Fruit fly (Drosophila melanogaster): ENCODE results near the gene CG7457.
A peak's percentile ranks its signal among the peaks of the same experiment; 100 is the strongest.

CG7457 gene

dm6 chr3L:7718561-7719417 lies 7.5 kb downstream of the CG7457 start, which contains the start of gene Mcad (continued):
- TF ChIP-seq CG2678 (tag; optimal IDR thresholded peaks at IDR 0.05) (peak; percentile 97), CTCF (GFP tag; optimal IDR thresholded peaks at IDR 0.05) (peak; percentile 32), Oaz (GFP tag; IDR thresholded peaks at IDR 0.05) (peak; percentile 65), lab (GFP tag; optimal IDR thresholded peaks at IDR 0.05) (peak; percentile 97), CG6765 (GFP tag; optimal IDR thresholded peaks at IDR 0.05) (peak; percentile 90), CG17361 (GFP tag; IDR thresholded peaks at IDR 0.05) (peak; percentile 95), esg (GFP tag; conservative IDR thresholded peaks at IDR 0.05) (peak; percentile 94), CG8290 (GFP tag; optimal IDR thresholded peaks at IDR 0.05) (peak; percentile 41), CG8290 (tag; optimal IDR thresholded peaks at IDR 0.05) (peak in 1 of 2 experiments; percentile 57), CG11695 (GFP tag; IDR thresholded peaks at IDR 0.05) (peak; percentile 81), gsb (GFP tag; IDR thresholded peaks at IDR 0.05) (peak; percentile 90), Meics (GFP tag; optimal IDR thresholded peaks at IDR 0.05) (peak; percentile 97), crol (GFP tag; IDR thresholded peaks at IDR 0.05) (peak; percentile 42), CHES-1-like (GFP tag; optimal IDR thresholded peaks at IDR 0.05) (no peak), CG9727 (GFP tag; optimal IDR thresholded peaks at IDR 0.05) (peak; percentile 90), sqz (GFP tag; optimal IDR thresholded peaks at IDR 0.05) (peak; percentile 67), zf30C (GFP tag; optimal IDR thresholded peaks at IDR 0.05) (no peak), CG11504 (tag; optimal IDR thresholded peaks at IDR 0.05) (peak; percentile 97), CG7745 (tag; optimal IDR thresholded peaks at IDR 0.05) (no peak), slp2 (GFP tag; optimal IDR thresholded peaks at IDR 0.05) (peak; percentile 53), pfk (GFP tag; optimal IDR thresholded peaks at IDR 0.05) (no peak), CG4854 (GFP tag; optimal IDR thresholded peaks at IDR 0.05) (peak; percentile 79), CG4730 (GFP tag; IDR thresholded peaks at IDR 0.05) (peak; percentile 82), CG17802 (tag; optimal IDR thresholded peaks at IDR 0.05) (peak; percentile 82), Nf-YC (tag; optimal IDR thresholded peaks at IDR 0.05) (peak; percentile 77), CG2889 (GFP tag; IDR thresholded peaks at IDR 0.05) (peak; percentile 18), CG30020 (tag; optimal IDR thresholded peaks at IDR 0.05) (peak; percentile 49), Gug (GFP tag; IDR thresholded peaks at IDR 0.05) (peak; percentile 90), nerfin-1 (tag; optimal IDR thresholded peaks at IDR 0.05) (peak; percentile 94), CG3995 (GFP tag; optimal IDR thresholded peaks at IDR 0.05) (peak; percentile 70), Ptx1 (GFP tag; IDR thresholded peaks at IDR 0.05) (peak; percentile 96), Trl (optimal IDR thresholded peaks at IDR 0.05) (no peak), Trl (GFP tag; optimal IDR thresholded peaks at IDR 0.05) (peak; percentile 19), Hmr (GFP tag; optimal IDR thresholded peaks at IDR 0.05) (peak; percentile 93), eyg (GFP tag; optimal IDR thresholded peaks at IDR 0.05) (no peak), Mes4 (GFP tag; optimal IDR thresholded peaks at IDR 0.05) (no peak), otp (GFP tag; IDR thresholded peaks at IDR 0.05) (peak; percentile 44; the same call in 2 of the 3 replicates), CG32767 (GFP tag; IDR thresholded peaks at IDR 0.05) (peak; percentile 91), dimm (GFP tag; IDR thresholded peaks at IDR 0.05) (peak; percentile 67), Dip3 (GFP tag; optimal IDR thresholded peaks at IDR 0.05) (peak; percentile 45), br (optimal IDR thresholded peaks at IDR 0.05) (no peak), CG7556 (GFP tag; optimal IDR thresholded peaks at IDR 0.05) (peak; percentile 93), zfh1 (GFP tag; IDR thresholded peaks at IDR 0.05) (peak; percentile 74), Hr3 (GFP tag; optimal IDR thresholded peaks at IDR 0.05) (peak; percentile 90), CG14710 (tag; optimal IDR thresholded peaks at IDR 0.05) (peak; percentile 92), Dfd (GFP tag; optimal IDR thresholded peaks at IDR 0.05) (no peak), jigr1 (GFP tag; IDR thresholded peaks at IDR 0.05) (peak; percentile 63; the same call in 2 of the 3 replicates), Jarid2 (GFP tag; optimal IDR thresholded peaks at IDR 0.05) (peak; percentile 72), Bteb2 (GFP tag; optimal IDR thresholded peaks at IDR 0.05) (peak; percentile 55), CG14965 (GFP tag; optimal IDR thresholded peaks at IDR 0.05; ENCODE audit: borderline replicate concordance) (no peak), CG14014 (GFP tag; IDR thresholded peaks at IDR 0.05) (peak; percentile 95)
